Worm (Caenorhabditis elegans) whole organism, early embryonic: ENCODE data around the gene clec-242.

Source experiments
- B0310.2 ChIP-seq: sonication (generic microtip); optimal IDR thresholded peaks from 2 replicates; lab custom pipeline; 2016; ENCODE audit warnings: mild to moderate bottlenecking, missing genetic modification characterization, missing compliant biosample characterization
- F13C5.2 ChIP-seq: sonication (generic microtip); optimal IDR thresholded peaks from 2 replicates; lab custom pipeline; 2017; ENCODE audit warnings: mild to moderate bottlenecking, missing genetic modification characterization, inconsistent platforms, missing compliant biosample characterization
- ama-1 ChIP-seq: fragments of 150-350 bp; optimal IDR thresholded peaks from 2 replicates; lab custom pipeline; 2014
- ceh-13 ChIP-seq: fragments of 200-800 bp; sonication (Bioruptor generic); optimal IDR thresholded peaks from 2 replicates; lab custom pipeline; 2018; ENCODE audit warnings: mild to moderate bottlenecking, missing genetic modification characterization, missing compliant biosample characterization
- hmbx-1 ChIP-seq: sonication (generic microtip); optimal IDR thresholded peaks from 2 replicates; lab custom pipeline; 2016; ENCODE audit warnings: mild to moderate bottlenecking, missing genetic modification characterization, missing compliant biosample characterization
- hnd-1 ChIP-seq: sonication (generic microtip); optimal IDR thresholded peaks from 2 replicates; lab custom pipeline; 2016; ENCODE audit warnings: missing genetic modification characterization, missing compliant biosample characterization
- pes-1 ChIP-seq: fragments of 200-800 bp; sonication (Bioruptor generic); IDR thresholded peaks from 2 replicates; pipeline ENCODE4 v1.3.6; 2022; ENCODE audit warnings: missing genetic modification reagents, missing genetic modification characterization, missing compliant biosample characterization
- sea-1 ChIP-seq: fragments of 200-800 bp; sonication (Bioruptor generic); conservative IDR thresholded peaks from 2 replicates; pipeline ENCODE4 v1.3.6; 2022; ENCODE audit warnings: missing genetic modification characterization, missing compliant biosample characterization
- tbx-37 ChIP-seq: fragments of 200-800 bp; sonication (Bioruptor generic); conservative IDR thresholded peaks from 2 replicates; pipeline ENCODE4 v1.3.6; 2022; ENCODE audit warnings: missing genetic modification reagents, missing genetic modification characterization, missing compliant biosample characterization

DNA sequence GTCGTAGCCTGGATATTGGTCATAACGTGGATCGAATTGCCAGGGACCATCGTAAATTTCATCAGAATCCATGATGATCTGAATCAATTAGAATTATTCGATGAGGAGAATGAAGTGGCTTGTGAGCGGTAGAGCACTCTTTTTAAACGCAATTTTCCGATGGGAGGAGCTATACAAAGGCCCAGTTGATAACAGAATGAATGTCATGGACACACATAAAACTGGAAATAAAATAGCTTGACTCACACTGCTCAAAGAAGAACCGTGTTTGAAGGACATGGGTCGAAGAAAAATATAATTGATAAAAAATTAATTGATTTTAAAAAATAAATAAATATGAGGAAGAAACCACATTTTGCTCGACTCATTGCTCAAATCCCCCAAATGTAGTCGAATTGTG, 37.3 kb downstream of the clec-242 start, which contains the start of gene Y68A4A.13:
- TF ChIP-seq F13C5.2 = no peak
- no peak for TF ChIP-seq tbx-37
- no peak for TF ChIP-seq pes-1 (GFP tag; lab: Robert Waterston, UW)
- no peak for TF ChIP-seq ama-1 (lab: Kevin White, UChicago)
- no peak for TF ChIP-seq ceh-13 (GFP tag; lab: Kevin White, UChicago)
- no peak for TF ChIP-seq hmbx-1 (tag; lab: Kevin White, UChicago)
- TF ChIP-seq hnd-1 (tag; lab: Kevin White, UChicago) = no peak
- no peak for TF ChIP-seq B0310.2 (tag; lab: Kevin White, UChicago)
- TF ChIP-seq sea-1 (GFP tag; lab: Robert Waterston, UW) = no peak
